Worm (Caenorhabditis elegans): ENCODE measurements around the gene kin-21.

ce11 chrIV:9797304-9798003, 35.2 kb upstream of the kin-21 start, which contains the start of gene T13F2.2:
- TF ChIP-seq mdl-1 (tag; optimal IDR thresholded peaks at IDR 0.05): no peak
- no peak for TF ChIP-seq nhr-237 (tag; optimal IDR thresholded peaks at IDR 0.05)
- TF ChIP-seq nhr-23 (tag; optimal IDR thresholded peaks at IDR 0.05): no peak
- no peak for TF ChIP-seq snpc-4 (tag; optimal IDR thresholded peaks at IDR 0.05)
- no peak for TF ChIP-seq unc-55 (GFP tag; optimal IDR thresholded peaks at IDR 0.05)
- TF ChIP-seq nhr-25 (tag; optimal IDR thresholded peaks at IDR 0.05): no peak
